Worm (Caenorhabditis elegans): Measurements from ENCODE around the gene sgt-1.

DNA sequence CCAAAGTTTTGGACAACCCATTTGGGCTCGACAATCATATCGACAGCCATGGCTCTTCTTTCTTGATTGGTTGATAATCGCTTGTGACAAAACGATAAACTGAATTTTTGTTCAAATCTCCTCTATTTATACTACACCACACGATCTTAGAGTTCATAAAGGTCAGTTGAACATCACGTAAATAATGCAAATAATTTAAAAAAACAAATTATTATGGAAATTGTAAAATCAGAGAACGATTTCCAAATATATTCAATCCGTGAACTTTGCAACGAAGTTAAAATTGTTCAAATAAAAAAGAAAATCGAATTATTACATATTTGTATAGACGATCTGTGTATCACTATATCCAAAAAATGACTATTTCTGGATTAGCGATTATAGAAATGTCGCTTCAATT is 40.2 kb downstream of the sgt-1 start, which contains the start of the genes mpst-4 and F11G11.14:
- TF ChIP-seq cog-1 (tag; optimal IDR thresholded peaks at IDR 0.05) (no peak), T22C8.4 (GFP tag; IDR thresholded peaks at IDR 0.05) (no peak), med-1 (GFP tag; optimal IDR thresholded peaks at IDR 0.05; ENCODE audit: insufficient read depth) (no peak), ref-1 (GFP tag; conservative IDR thresholded peaks at IDR 0.05) (no peak)

Measured in whole organism, midembryonic.